Worm (Caenorhabditis elegans) whole organism, young adult: ENCODE results near the gene gtap-2.
A peak's percentile ranks its signal among the peaks of the same experiment; 100 is the strongest.

Experiments used
- C06A6.2 ChIP-seq: fragments of 200-800 bp; sonication (Bioruptor generic); conservative IDR thresholded peaks from 2 replicates; pipeline ENCODE4 v1.3.6; 2022; ENCODE audit warnings: missing genetic modification characterization, missing compliant biosample characterization
- D2030.7 ChIP-seq: fragments of 200-800 bp; sonication (Bioruptor generic); IDR thresholded peaks from 2 replicates; pipeline ENCODE4 v1.3.6; 2022; ENCODE audit warnings: missing genetic modification reagents, missing genetic modification characterization, missing compliant biosample characterization
- F10E7.11 ChIP-seq: sonication (generic microtip); optimal IDR thresholded peaks from 2 replicates; lab custom pipeline; 2017; ENCODE audit warnings: mild to moderate bottlenecking, missing genetic modification characterization, moderate library complexity, missing compliant biosample characterization
- F23B12.7 ChIP-seq: sonication (generic microtip); optimal IDR thresholded peaks from 2 replicates; lab custom pipeline; 2017; ENCODE audit warnings: missing genetic modification characterization, mild to moderate bottlenecking, missing compliant biosample characterization, antibody characterized with exemption, moderate library complexity; ENCODE audit not compliant: insufficient read depth
- F49E8.2 ChIP-seq: sonication (generic microtip); optimal IDR thresholded peaks from 3 replicates; lab custom pipeline; 2017; ENCODE audit warnings: missing genetic modification characterization, mild to moderate bottlenecking, missing compliant biosample characterization, antibody characterized with exemption, moderate library complexity; ENCODE audit not compliant: insufficient read depth
- F55B11.4 ChIP-seq: sonication (generic microtip); optimal IDR thresholded peaks from 2 replicates; lab custom pipeline; 2016; ENCODE audit warnings: missing compliant biosample characterization, missing genetic modification characterization, borderline replicate concordance; ENCODE audit not compliant: insufficient read depth
- K11D2.4 ChIP-seq: fragments of 200-800 bp; sonication (Bioruptor generic); IDR thresholded peaks from 2 replicates; pipeline ENCODE4 v1.3.6; 2022; ENCODE audit warnings: missing genetic modification reagents, missing genetic modification characterization, missing compliant biosample characterization
- K12H6.12 ChIP-seq: fragments of 200-800 bp; sonication (Bioruptor generic); optimal IDR thresholded peaks from 2 replicates; lab custom pipeline; 2018; ENCODE audit warnings: mild to moderate bottlenecking, missing genetic modification characterization, missing compliant biosample characterization
- Y53F4B.3 ChIP-seq: fragments of 200-800 bp; sonication (Bioruptor generic); IDR thresholded peaks from 2 replicates; pipeline ENCODE4 v1.3.6; 2022; ENCODE audit warnings: missing genetic modification reagents, missing genetic modification characterization, missing compliant biosample characterization
- Y56A3A.18 ChIP-seq: fragments of 200-800 bp; sonication (Bioruptor generic); IDR thresholded peaks from 2 replicates; pipeline ENCODE4 v1.3.6; 2022; ENCODE audit warnings: missing genetic modification reagents, missing genetic modification characterization, missing compliant biosample characterization
- Y67H2A.10 ChIP-seq: fragments of 200-800 bp; sonication (Bioruptor generic); conservative IDR thresholded peaks from 2 replicates; pipeline ENCODE4 v1.3.6; 2022; ENCODE audit warnings: missing genetic modification reagents, missing genetic modification characterization, missing compliant biosample characterization
- akir-1 ChIP-seq: fragments of 200-800 bp; sonication (Bioruptor generic); optimal IDR thresholded peaks from 2 replicates; lab custom pipeline; 2018; ENCODE audit warnings: mild to moderate bottlenecking, missing genetic modification characterization, moderate library complexity, missing compliant biosample characterization
- ama-1 ChIP-seq, 3 experiments: fragments of 150-350 bp in 1 of 3; sonication (generic microtip) in 2 of 3; optimal IDR thresholded peaks; 2 replicates each; lab custom pipeline; 2014 to 2018; ENCODE audit warnings: missing biosample characterization in 2 of 3, missing genetic modification characterization in 2 of 3, missing genetic modification reagents in 2 of 3
- aptf-3 ChIP-seq: fragments of 200-800 bp; sonication (Bioruptor generic); IDR thresholded peaks from 2 replicates; pipeline ENCODE4 v1.3.6; 2022; ENCODE audit warnings: missing genetic modification characterization, missing compliant biosample characterization
- ccch-3 ChIP-seq: fragments of 200-800 bp; sonication (Bioruptor generic); optimal IDR thresholded peaks from 2 replicates; lab custom pipeline; 2018; ENCODE audit warnings: mild to moderate bottlenecking, missing genetic modification characterization, missing compliant biosample characterization
- ceh-40 ChIP-seq: fragments of 200-800 bp; sonication (Bioruptor generic); IDR thresholded peaks from 2 replicates; pipeline ENCODE4 v1.3.6; 2022; ENCODE audit warnings: missing genetic modification characterization, missing compliant biosample characterization
- chd-7 ChIP-seq: sonication (generic microtip); optimal IDR thresholded peaks from 2 replicates; lab custom pipeline; 2016; ENCODE audit warnings: mild to moderate bottlenecking, missing genetic modification characterization, moderate library complexity, missing compliant biosample characterization
- egrh-3 ChIP-seq: fragments of 200-800 bp; sonication (Bioruptor generic); IDR thresholded peaks from 2 replicates; pipeline ENCODE4 v1.3.6; 2022; ENCODE audit warnings: missing genetic modification reagents, missing genetic modification characterization, missing compliant biosample characterization
- hlh-26 ChIP-seq: fragments of 200-800 bp; sonication (Bioruptor generic); conservative IDR thresholded peaks from 2 replicates; pipeline ENCODE4 v1.3.6; 2022; ENCODE audit warnings: missing genetic modification reagents, missing genetic modification characterization, missing compliant biosample characterization
- hrde-1 ChIP-seq: sonication (generic microtip); optimal IDR thresholded peaks from 2 replicates; lab custom pipeline; 2016; ENCODE audit warnings: missing genetic modification characterization, mild to moderate bottlenecking, missing compliant biosample characterization, moderate library complexity, missing genotype, missing genetic modification reagents, borderline replicate concordance
- hsf-1 ChIP-seq: fragments of 200-800 bp; sonication (Bioruptor generic); IDR thresholded peaks from 2 replicates; pipeline ENCODE4 v1.3.6; 2022; ENCODE audit warnings: missing genetic modification reagents, missing genetic modification characterization, missing compliant biosample characterization
- let-526 ChIP-seq: fragments of 200-800 bp; sonication (Bioruptor generic); IDR thresholded peaks from 2 replicates; pipeline ENCODE4 v1.3.6; 2022; ENCODE audit warnings: missing genetic modification reagents, missing genetic modification characterization, missing compliant biosample characterization
- let-607 ChIP-seq, 2 experiments: fragments of 200-800 bp in 1 of 2; sonication (Bioruptor generic) in 1 of 2; sonication (generic microtip) in 1 of 2; optimal IDR thresholded peaks; 2 replicates each; lab custom pipeline; 2016 to 2018; ENCODE audit warnings: mild to moderate bottlenecking in 2 of 2, missing compliant biosample characterization in 2 of 2, missing genetic modification characterization in 2 of 2, moderate library complexity in 2 of 2, missing genotype in 1 of 2
- lin-35 ChIP-seq, 3 experiments: fragments of 150-350 bp in 2 of 3; sonication (generic microtip) in 1 of 3; optimal IDR thresholded peaks; 2 replicates each; lab custom pipeline; 2014 to 2018; ENCODE audit warnings: missing biosample characterization in 3 of 3, missing genetic modification characterization in 3 of 3, missing genetic modification reagents in 3 of 3
- lin-40 ChIP-seq: sonication (generic microtip); optimal IDR thresholded peaks from 2 replicates; lab custom pipeline; 2016; ENCODE audit warnings: missing genetic modification characterization, mild to moderate bottlenecking, missing compliant biosample characterization, missing genotype, missing genetic modification reagents
- lin-54 ChIP-seq: fragments of 200-800 bp; sonication (Bioruptor generic); optimal IDR thresholded peaks from 2 replicates; lab custom pipeline; 2018; ENCODE audit warnings: mild to moderate bottlenecking, missing genetic modification characterization, missing compliant biosample characterization
- lir-1 ChIP-seq: fragments of 200-800 bp; sonication (Bioruptor generic); conservative IDR thresholded peaks from 2 replicates; pipeline ENCODE4 v1.3.6; 2022; ENCODE audit warnings: missing genetic modification reagents, missing genetic modification characterization, missing compliant biosample characterization
- lsl-1 ChIP-seq: fragments of 200-800 bp; sonication (Bioruptor generic); optimal IDR thresholded peaks from 2 replicates; lab custom pipeline; 2018; ENCODE audit warnings: mild to moderate bottlenecking, missing genetic modification characterization, moderate library complexity, missing compliant biosample characterization
- lsy-27 ChIP-seq: sonication (generic microtip); optimal IDR thresholded peaks from 2 replicates; lab custom pipeline; 2017; ENCODE audit warnings: missing genetic modification characterization, mild to moderate bottlenecking, missing compliant biosample characterization, antibody characterized with exemption, missing genotype, borderline replicate concordance; ENCODE audit not compliant: insufficient read depth
- madf-6 ChIP-seq: fragments of 200-800 bp; sonication (Bioruptor generic); IDR thresholded peaks from 2 replicates; pipeline ENCODE4 v1.3.6; 2022; ENCODE audit warnings: missing genetic modification reagents, missing genetic modification characterization, missing compliant biosample characterization
- mcd-1 ChIP-seq: fragments of 200-800 bp; sonication (Bioruptor generic); IDR thresholded peaks from 2 replicates; pipeline ENCODE4 v1.3.6; 2022; ENCODE audit warnings: missing genetic modification reagents, missing genetic modification characterization, missing compliant biosample characterization
- mes-4 ChIP-seq: sonication (generic microtip); optimal IDR thresholded peaks from 2 replicates; lab custom pipeline; 2016; ENCODE audit warnings: missing genotype, missing genetic modification characterization, missing compliant biosample characterization
- mxl-1 ChIP-seq: sonication (generic microtip); optimal IDR thresholded peaks from 2 replicates; lab custom pipeline; 2016; ENCODE audit warnings: missing genetic modification characterization, missing compliant biosample characterization
- nhr-120 ChIP-seq: fragments of 200-800 bp; sonication (Bioruptor generic); IDR thresholded peaks from 2 replicates; pipeline ENCODE4 v1.3.6; 2022; ENCODE audit warnings: missing genetic modification characterization, missing compliant biosample characterization
- nhr-179 ChIP-seq: sonication (generic microtip); optimal IDR thresholded peaks from 2 replicates; lab custom pipeline; 2016; ENCODE audit warnings: mild to moderate bottlenecking, missing genetic modification characterization, missing compliant biosample characterization
- snpc-3.4 ChIP-seq: sonication (generic microtip); optimal IDR thresholded peaks from 2 replicates; lab custom pipeline; 2017; ENCODE audit warnings: missing genetic modification characterization, mild to moderate bottlenecking, missing compliant biosample characterization, antibody characterized with exemption, moderate library complexity, missing genotype, missing genetic modification reagents
- sptf-2 ChIP-seq: fragments of 200-800 bp; sonication (Bioruptor generic); optimal IDR thresholded peaks from 2 replicates; lab custom pipeline; 2018; ENCODE audit warnings: mild to moderate bottlenecking, missing genetic modification characterization, missing compliant biosample characterization
- tbx-9 ChIP-seq: sonication (generic microtip); optimal IDR thresholded peaks from 2 replicates; lab custom pipeline; 2016; ENCODE audit warnings: borderline replicate concordance, missing genetic modification characterization, inconsistent platforms, missing compliant biosample characterization
- unc-130 ChIP-seq: sonication (generic microtip); optimal IDR thresholded peaks from 2 replicates; lab custom pipeline; 2016; ENCODE audit warnings: missing genetic modification reagents, missing genetic modification characterization, missing compliant biosample characterization
- zfh-2 ChIP-seq: fragments of 200-800 bp; sonication (Bioruptor generic); conservative IDR thresholded peaks from 2 replicates; pipeline ENCODE4 v1.3.6; 2022; ENCODE audit warnings: missing genetic modification reagents, missing genetic modification characterization, missing compliant biosample characterization
- ztf-18 ChIP-seq: sonication (generic microtip); optimal IDR thresholded peaks from 2 replicates; lab custom pipeline; 2016; ENCODE audit warnings: missing genotype, mild to moderate bottlenecking, missing genetic modification characterization, missing compliant biosample characterization
- ztf-25 ChIP-seq: fragments of 200-800 bp; sonication (Bioruptor generic); IDR thresholded peaks from 2 replicates; pipeline ENCODE4 v1.3.6; 2022; ENCODE audit warnings: missing genetic modification reagents, missing genetic modification characterization, missing compliant biosample characterization
- ztf-3 ChIP-seq: fragments of 200-800 bp; sonication (Bioruptor generic); optimal IDR thresholded peaks from 2 replicates; lab custom pipeline; 2018; ENCODE audit warnings: mild to moderate bottlenecking, missing genetic modification characterization, missing compliant biosample characterization

Gene gtap-2

ce11 chrIII:9796448-9796847, 11.9 kb upstream of the gtap-2 start, which contains the start of gene srxa-10 (continued):
- no peak for TF ChIP-seq F55B11.4

ce11 chrIII:9798478-9799157, 9.7 kb upstream of the gtap-2 start, which contains the start of gene ZK632.2:
TSS of gene ZK632.2 (plus strand) at chrIII:9799107.
- TF ChIP-seq snpc-3.4 (tag; lab: Kevin White, UChicago) (peak; percentile 24), zfh-2 (no peak), Y56A3A.18 (GFP tag; lab: Robert Waterston, UW) (no peak), let-526 (GFP tag; lab: Robert Waterston, UW) (no peak), unc-130 (GFP tag; lab: Kevin White, UChicago) (no peak), let-607 (tag; optimal IDR thresholded peaks at IDR 0.05; lab: Kevin White, UChicago) (no peak), mes-4 (tag; lab: Kevin White, UChicago) (no peak), K12H6.12 (tag; lab: Kevin White, UChicago) (no peak), lin-54 (peak; percentile 26), nhr-120 (no peak), Y53F4B.3 (GFP tag; lab: Robert Waterston, UW) (no peak), F49E8.2 (peak; percentile 3), ztf-3 (GFP tag; lab: Kevin White, UChicago) (no peak), hrde-1 (tag; lab: Kevin White, UChicago) (peak; percentile 16), lsl-1 (peak; percentile 49), chd-7 (no peak), sptf-2 (GFP tag; lab: Kevin White, UChicago) (no peak), hlh-26 (GFP tag; lab: Robert Waterston, UW) (no peak), ztf-18 (no peak), akir-1 (GFP tag; lab: Kevin White, UChicago) (no peak), K11D2.4 (no peak), ccch-3 (GFP tag; lab: Kevin White, UChicago) (no peak), lir-1 (GFP tag; lab: Robert Waterston, UW) (no peak), mxl-1 (tag; lab: Kevin White, UChicago) (no peak), F55B11.4 (no peak), Y67H2A.10 (GFP tag; lab: Robert Waterston, UW) (no peak), lsy-27 (tag; lab: Kevin White, UChicago) (no peak), D2030.7 (GFP tag; lab: Robert Waterston, UW) (0 out of 2 replicates have a peak, but pooled peaks have one; percentile 8), mcd-1 (GFP tag; lab: Robert Waterston, UW) (no peak), tbx-9 (tag; lab: Kevin White, UChicago) (no peak), egrh-3 (GFP tag; lab: Robert Waterston, UW) (no peak), aptf-3 (GFP tag; lab: Robert Waterston, UW) (no peak), C06A6.2 (GFP tag; lab: Robert Waterston, UW) (no peak), madf-6 (peak; percentile 44; the same call in 1 of the 2 replicates), lin-35 (GFP tag; optimal IDR thresholded peaks at IDR 0.05; lab: Kevin White, UChicago) (no peak), F10E7.11 (tag; lab: Kevin White, UChicago) (no peak), lin-40 (tag; lab: Kevin White, UChicago) (no peak), ztf-25 (no peak), nhr-179 (tag; lab: Kevin White, UChicago) (no peak), ceh-40 (GFP tag; lab: Robert Waterston, UW) (no peak), hsf-1 (peak; percentile 27; the same call in 1 of the 2 replicates), ama-1 (optimal IDR thresholded peaks at IDR 0.05; lab: Kevin White, UChicago) (no peak), ama-1 (GFP tag; optimal IDR thresholded peaks at IDR 0.05; lab: Kevin White, UChicago) (peak in 1 of 2 experiments; percentile 0), F23B12.7 (tag; lab: Kevin White, UChicago) (no peak)
